Worm (Caenorhabditis elegans) whole organism, young adult: Measurements from ENCODE around the gene ceh-22.

Experiments used
- athp-1 ChIP-seq: sonication (generic microtip); optimal IDR thresholded peaks from 2 replicates; lab custom pipeline; 2017; ENCODE audit warnings: mild to moderate bottlenecking, missing genetic modification characterization, missing compliant biosample characterization
- efl-1 ChIP-seq: fragments of 150-350 bp; optimal IDR thresholded peaks from 2 replicates; lab custom pipeline; 2014; ENCODE audit warnings: missing biosample characterization, missing genetic modification reagents, missing genetic modification characterization
- egrh-3 ChIP-seq: fragments of 200-800 bp; sonication (Bioruptor generic); IDR thresholded peaks from 2 replicates; pipeline ENCODE4 v1.3.6; 2022; ENCODE audit warnings: missing genetic modification reagents, missing genetic modification characterization, missing compliant biosample characterization
- madf-6 ChIP-seq: fragments of 200-800 bp; sonication (Bioruptor generic); IDR thresholded peaks from 2 replicates; pipeline ENCODE4 v1.3.6; 2022; ENCODE audit warnings: missing genetic modification reagents, missing genetic modification characterization, missing compliant biosample characterization
- nfya-2 ChIP-seq: fragments of 200-800 bp; sonication (Bioruptor generic); IDR thresholded peaks from 2 replicates; pipeline ENCODE4 v1.3.6; 2022; ENCODE audit warnings: missing genetic modification reagents, missing genetic modification characterization, missing compliant biosample characterization
- sea-2 ChIP-seq: fragments of 200-800 bp; sonication (Bioruptor generic); IDR thresholded peaks from 2 replicates; pipeline ENCODE4 v1.3.6; 2022; ENCODE audit warnings: missing genetic modification characterization, missing compliant biosample characterization
- snpc-1.1 ChIP-seq: sonication (generic microtip); optimal IDR thresholded peaks from 2 replicates; lab custom pipeline; 2017; ENCODE audit warnings: missing genetic modification characterization, mild to moderate bottlenecking, missing compliant biosample characterization, antibody characterized with exemption, moderate library complexity, missing genotype, missing genetic modification reagents; ENCODE audit not compliant: insufficient read depth
- snpc-4 ChIP-seq, 5 experiments: fragments of 150-350 bp in 1 of 5; sonication (generic microtip) in 4 of 5; optimal IDR thresholded peaks; 2 replicates each; lab custom pipeline; 2014 to 2018; ENCODE audit warnings: missing genetic modification characterization in 5 of 5, missing biosample characterization in 3 of 5, antibody characterized with exemption in 2 of 5, mild to moderate bottlenecking in 2 of 5, missing compliant biosample characterization in 2 of 5, missing genotype in 2 of 5, moderate library complexity in 2 of 5, missing genetic modification reagents in 1 of 5
- unc-62 ChIP-seq: fragments of 150-350 bp; optimal IDR thresholded peaks from 2 replicates; lab custom pipeline; 2014; ENCODE audit warnings: missing biosample characterization, missing genetic modification reagents, missing genetic modification characterization
- zim-3 ChIP-seq: sonication (generic microtip); optimal IDR thresholded peaks from 2 replicates; lab custom pipeline; 2017; ENCODE audit warnings: mild to moderate bottlenecking, missing genetic modification characterization, moderate library complexity, missing compliant biosample characterization

ce11 chrV:10677459-10677858 lies 5.7 kb downstream of the ceh-22 start:
- TF ChIP-seq snpc-4 (GFP tag; optimal IDR thresholded peaks at IDR 0.05; lab: Kevin White, UChicago) (no peak), snpc-4 (tag; optimal IDR thresholded peaks at IDR 0.05; lab: Kevin White, UChicago) (no peak), madf-6 (GFP tag; lab: Robert Waterston, UW) (no peak), efl-1 (GFP tag; lab: Kevin White, UChicago) (no peak), zim-3 (tag; lab: Kevin White, UChicago) (no peak), athp-1 (no peak), unc-62 (no peak), nfya-2 (GFP tag; lab: Robert Waterston, UW) (no peak), egrh-3 (GFP tag; lab: Robert Waterston, UW) (no peak), sea-2 (GFP tag; lab: Robert Waterston, UW) (no peak), snpc-1.1 (no peak)
